Fruit fly (Drosophila melanogaster) whole organism, embryonic: ENCODE data around the gene ocn.

Experiments
- Blimp-1 ChIP-seq: fragments of 200-800 bp; sonication (Bioruptor generic); optimal IDR thresholded peaks from 3 replicates; lab custom pipeline; 2018; ENCODE audit warnings: missing biosample characterization, missing genetic modification characterization, mild to moderate bottlenecking, moderate library complexity, missing genetic modification reagents
- CG10267 ChIP-seq: fragments of 200-800 bp; sonication (Bioruptor generic); optimal IDR thresholded peaks from 2 replicates; lab custom pipeline; 2018; ENCODE audit warnings: missing biosample characterization, mild to moderate bottlenecking, missing genetic modification characterization, moderate library complexity
- CG11723 ChIP-seq: fragments of 200-800 bp; sonication (Bioruptor generic); optimal IDR thresholded peaks from 2 replicates; lab custom pipeline; 2017; ENCODE audit warnings: missing biosample characterization, mild to moderate bottlenecking, missing genetic modification characterization
- CG13287 ChIP-seq: fragments of 200-800 bp; sonication (Bioruptor generic); IDR thresholded peaks from 2 replicates; pipeline ENCODE4 v1.3.6; 2022; ENCODE audit warnings: missing biosample characterization, missing genetic modification characterization; ENCODE audit not compliant: partially characterized antibody
- CG13894 ChIP-seq: fragments of 200-800 bp; sonication (Bioruptor generic); optimal IDR thresholded peaks from 3 replicates; lab custom pipeline; 2018; ENCODE audit warnings: missing biosample characterization, mild to moderate bottlenecking, missing genetic modification characterization, moderate library complexity
- CG15479 ChIP-seq: fragments of 200-800 bp; sonication (Bioruptor generic); optimal IDR thresholded peaks from 3 replicates; lab custom pipeline; 2019; ENCODE audit warnings: missing biosample characterization, mild to moderate bottlenecking, missing genetic modification characterization, moderate library complexity
- CG16863 ChIP-seq: fragments of 200-800 bp; sonication (Bioruptor generic); optimal IDR thresholded peaks from 3 replicates; lab custom pipeline; 2016; ENCODE audit warnings: missing biosample characterization, missing genetic modification characterization
- CG17385 ChIP-seq: fragments of 200-800 bp; sonication (Bioruptor generic); optimal IDR thresholded peaks from 3 replicates; lab custom pipeline; 2018; ENCODE audit warnings: missing biosample characterization, mild to moderate bottlenecking, missing genetic modification characterization
- CG17568 ChIP-seq: fragments of 200-800 bp; sonication (Bioruptor generic); optimal IDR thresholded peaks from 2 replicates; lab custom pipeline; 2018; ENCODE audit warnings: missing biosample characterization, mild to moderate bottlenecking, missing genetic modification characterization, moderate library complexity
- CG2875 ChIP-seq: fragments of 200-800 bp; sonication (Bioruptor generic); optimal IDR thresholded peaks from 2 replicates; lab custom pipeline; 2017; ENCODE audit warnings: missing biosample characterization, mild to moderate bottlenecking, missing genetic modification characterization, missing genetic modification reagents
- CG33557 ChIP-seq: fragments of 200-800 bp; sonication (Bioruptor generic); optimal IDR thresholded peaks from 2 replicates; lab custom pipeline; 2019; ENCODE audit warnings: missing biosample characterization, mild to moderate bottlenecking, missing genetic modification characterization, moderate library complexity
- CG3838 ChIP-seq: fragments of 200-800 bp; sonication (Bioruptor generic); optimal IDR thresholded peaks from 3 replicates; lab custom pipeline; 2016; ENCODE audit warnings: missing biosample characterization, missing genetic modification characterization
- CG4328 ChIP-seq: fragments of 200-800 bp; sonication (Bioruptor generic); optimal IDR thresholded peaks from 3 replicates; lab custom pipeline; 2017; ENCODE audit warnings: missing biosample characterization, missing genetic modification reagents, missing genetic modification characterization
- CG5180 ChIP-seq: fragments of 200-800 bp; sonication (Bioruptor generic); optimal IDR thresholded peaks from 3 replicates; lab custom pipeline; 2017; ENCODE audit warnings: missing biosample characterization, missing genetic modification characterization, mild to moderate bottlenecking, moderate library complexity, missing genetic modification reagents
- CG6175 ChIP-seq: fragments of 200-800 bp; sonication (Bioruptor generic); IDR thresholded peaks from 3 replicates; pipeline ENCODE4 v1.3.6; 2022; ENCODE audit warnings: missing biosample characterization, missing genetic modification characterization
- CG6854 ChIP-seq: fragments of 200-800 bp; sonication (Bioruptor generic); optimal IDR thresholded peaks from 3 replicates; lab custom pipeline; 2017; ENCODE audit warnings: missing biosample characterization, mild to moderate bottlenecking, missing genetic modification characterization
- CG7987 ChIP-seq: fragments of 200-800 bp; sonication (Bioruptor generic); optimal IDR thresholded peaks from 2 replicates; lab custom pipeline; 2018; ENCODE audit warnings: missing biosample characterization, mild to moderate bottlenecking, missing genetic modification characterization, moderate library complexity
- CG8359 ChIP-seq: fragments of 200-800 bp; sonication (Bioruptor generic); optimal IDR thresholded peaks from 2 replicates; lab custom pipeline; 2017; ENCODE audit warnings: missing biosample characterization, mild to moderate bottlenecking, missing genetic modification characterization, borderline replicate concordance
- CG9876 ChIP-seq: fragments of 200-800 bp; sonication (Bioruptor generic); optimal IDR thresholded peaks from 2 replicates; lab custom pipeline; 2016; ENCODE audit warnings: missing biosample characterization, missing genetic modification characterization
- Dbx ChIP-seq: fragments of 200-800 bp; sonication (Bioruptor generic); IDR thresholded peaks from 3 replicates; pipeline ENCODE4 v1.3.6; 2022; ENCODE audit warnings: missing biosample characterization, missing genetic modification characterization
- E2f1 ChIP-seq: fragments of 200-800 bp; sonication (Bioruptor generic); IDR thresholded peaks from 2 replicates; pipeline ENCODE4 v1.3.6; 2022; ENCODE audit warnings: missing biosample characterization, missing genetic modification characterization
- E2f2 ChIP-seq: fragments of 200-800 bp; sonication (Bioruptor generic); IDR thresholded peaks from 2 replicates; pipeline ENCODE4 v1.3.6; 2022; ENCODE audit warnings: missing biosample characterization, missing genetic modification characterization
- Elba2 ChIP-seq: fragments of 200-800 bp; sonication (Bioruptor generic); optimal IDR thresholded peaks from 3 replicates; lab custom pipeline; 2016; ENCODE audit warnings: missing biosample characterization, missing genetic modification characterization
- Fer3 ChIP-seq: fragments of 200-800 bp; sonication (Bioruptor generic); optimal IDR thresholded peaks from 2 replicates; lab custom pipeline; 2018; ENCODE audit warnings: missing biosample characterization, mild to moderate bottlenecking, missing genetic modification characterization, moderate library complexity
- HHEX ChIP-seq: fragments of 200-800 bp; sonication (Bioruptor generic); optimal IDR thresholded peaks from 3 replicates; lab custom pipeline; 2017; ENCODE audit warnings: missing biosample characterization, mild to moderate bottlenecking, missing genetic modification characterization, missing genetic modification reagents
- HLHmδ ChIP-seq: fragments of 200-800 bp; sonication (Bioruptor generic); optimal IDR thresholded peaks from 2 replicates; lab custom pipeline; 2018; ENCODE audit warnings: missing biosample characterization, mild to moderate bottlenecking, missing genetic modification characterization, moderate library complexity
- HmgZ ChIP-seq: fragments of 200-800 bp; sonication (Bioruptor generic); optimal IDR thresholded peaks from 2 replicates; lab custom pipeline; 2018; ENCODE audit warnings: missing biosample characterization, mild to moderate bottlenecking, missing genetic modification characterization
- Sry-δ ChIP-seq: fragments of 200-800 bp; sonication (Bioruptor generic); optimal IDR thresholded peaks from 2 replicates; lab custom pipeline; 2016; ENCODE audit warnings: missing biosample characterization, missing genetic modification characterization
- abd-A ChIP-seq: fragments of 200-800 bp; sonication (Bioruptor generic); optimal IDR thresholded peaks from 3 replicates; lab custom pipeline; 2019; ENCODE audit warnings: missing biosample characterization, mild to moderate bottlenecking, missing genetic modification characterization, moderate library complexity
- ac ChIP-seq: fragments of 200-800 bp; sonication (Bioruptor generic); optimal IDR thresholded peaks from 3 replicates; lab custom pipeline; 2017; ENCODE audit warnings: missing biosample characterization, mild to moderate bottlenecking, missing genetic modification characterization
- bbx ChIP-seq: fragments of 200-800 bp; sonication (Bioruptor generic); IDR thresholded peaks from 2 replicates; pipeline ENCODE4 v1.3.6; 2022; ENCODE audit warnings: missing biosample characterization, missing genetic modification characterization; ENCODE audit not compliant: partially characterized antibody
- chm ChIP-seq: fragments of 200-800 bp; sonication (Bioruptor generic); IDR thresholded peaks from 2 replicates; pipeline ENCODE4 v1.3.6; 2022; ENCODE audit warnings: missing biosample characterization, missing genetic modification characterization
- dmrt11E ChIP-seq: fragments of 200-800 bp; sonication (Bioruptor generic); optimal IDR thresholded peaks from 3 replicates; lab custom pipeline; 2018; ENCODE audit warnings: missing biosample characterization, mild to moderate bottlenecking, missing genetic modification characterization, moderate library complexity
- eve ChIP-seq, 2 experiments: fragments of >200 bp; optimal IDR thresholded peaks; 2 replicates each; lab custom pipeline; 2017; ENCODE audit warnings: missing biosample characterization in 2 of 2, missing genetic modification characterization in 2 of 2
- fru ChIP-seq: fragments of >200 bp; optimal IDR thresholded peaks from 2 replicates; lab custom pipeline; 2017
- gcm ChIP-seq: fragments of 200-800 bp; sonication (Bioruptor generic); optimal IDR thresholded peaks from 2 replicates; lab custom pipeline; 2019; ENCODE audit warnings: missing biosample characterization, mild to moderate bottlenecking, missing genetic modification characterization, moderate library complexity
- grau ChIP-seq: fragments of 200-800 bp; optimal IDR thresholded peaks from 3 replicates; lab custom pipeline; 2019; ENCODE audit warnings: missing biosample characterization, mild to moderate bottlenecking, missing genetic modification characterization, moderate library complexity
- jumu ChIP-seq: fragments of 200-800 bp; sonication (Bioruptor generic); optimal IDR thresholded peaks from 3 replicates; lab custom pipeline; 2016; ENCODE audit warnings: missing biosample characterization, missing genetic modification characterization
- kni ChIP-seq: fragments of 200-800 bp; sonication (Bioruptor generic); optimal IDR thresholded peaks from 3 replicates; lab custom pipeline; 2017; ENCODE audit warnings: mild to moderate bottlenecking, missing biosample characterization, missing genetic modification reagents, missing genetic modification characterization
- lbe ChIP-seq: fragments of 200-800 bp; sonication (Bioruptor generic); optimal IDR thresholded peaks from 2 replicates; lab custom pipeline; 2016; ENCODE audit warnings: missing biosample characterization, mild to moderate bottlenecking, missing genetic modification characterization
- lola ChIP-seq, 3 experiments: fragments of >200 bp in 2 of 3; fragments of 200-800 bp in 1 of 3; sonication (Bioruptor generic) in 1 of 3; optimal IDR thresholded peaks; 2 replicates each; lab custom pipeline; 2017 to 2019; ENCODE audit warnings: missing biosample characterization in 3 of 3, missing genetic modification characterization in 3 of 3, mild to moderate bottlenecking in 1 of 3, moderate library complexity in 1 of 3
- mld ChIP-seq: fragments of 200-800 bp; sonication (Bioruptor generic); IDR thresholded peaks from 3 replicates; pipeline ENCODE4 v1.3.6; 2022; ENCODE audit warnings: missing biosample characterization, missing genetic modification characterization; ENCODE audit not compliant: partially characterized antibody
- nau ChIP-seq: fragments of 200-800 bp; sonication (Bioruptor generic); optimal IDR thresholded peaks from 3 replicates; lab custom pipeline; 2017; ENCODE audit warnings: missing biosample characterization, mild to moderate bottlenecking, missing genetic modification characterization, missing genetic modification reagents
- nerfin-2 ChIP-seq: fragments of 200-800 bp; sonication (Bioruptor generic); IDR thresholded peaks from 2 replicates; pipeline ENCODE4 v1.3.6; 2022; ENCODE audit warnings: missing biosample characterization, missing genetic modification characterization; ENCODE audit not compliant: partially characterized antibody
- nom ChIP-seq: fragments of 200-800 bp; sonication (Bioruptor generic); optimal IDR thresholded peaks from 2 replicates; lab custom pipeline; 2017; ENCODE audit warnings: missing biosample characterization, missing genetic modification characterization, mild to moderate bottlenecking, moderate library complexity, missing genetic modification reagents
- sens ChIP-seq: fragments of 200-800 bp; sonication (Bioruptor generic); peaks from one replicate; lab custom pipeline; 2016; ENCODE audit warnings: missing biosample characterization, missing genetic modification characterization
- tap ChIP-seq: fragments of 200-800 bp; optimal IDR thresholded peaks from 3 replicates; lab custom pipeline; 2019; ENCODE audit warnings: missing biosample characterization, mild to moderate bottlenecking, missing genetic modification characterization, moderate library complexity

ocn gene

DNA sequence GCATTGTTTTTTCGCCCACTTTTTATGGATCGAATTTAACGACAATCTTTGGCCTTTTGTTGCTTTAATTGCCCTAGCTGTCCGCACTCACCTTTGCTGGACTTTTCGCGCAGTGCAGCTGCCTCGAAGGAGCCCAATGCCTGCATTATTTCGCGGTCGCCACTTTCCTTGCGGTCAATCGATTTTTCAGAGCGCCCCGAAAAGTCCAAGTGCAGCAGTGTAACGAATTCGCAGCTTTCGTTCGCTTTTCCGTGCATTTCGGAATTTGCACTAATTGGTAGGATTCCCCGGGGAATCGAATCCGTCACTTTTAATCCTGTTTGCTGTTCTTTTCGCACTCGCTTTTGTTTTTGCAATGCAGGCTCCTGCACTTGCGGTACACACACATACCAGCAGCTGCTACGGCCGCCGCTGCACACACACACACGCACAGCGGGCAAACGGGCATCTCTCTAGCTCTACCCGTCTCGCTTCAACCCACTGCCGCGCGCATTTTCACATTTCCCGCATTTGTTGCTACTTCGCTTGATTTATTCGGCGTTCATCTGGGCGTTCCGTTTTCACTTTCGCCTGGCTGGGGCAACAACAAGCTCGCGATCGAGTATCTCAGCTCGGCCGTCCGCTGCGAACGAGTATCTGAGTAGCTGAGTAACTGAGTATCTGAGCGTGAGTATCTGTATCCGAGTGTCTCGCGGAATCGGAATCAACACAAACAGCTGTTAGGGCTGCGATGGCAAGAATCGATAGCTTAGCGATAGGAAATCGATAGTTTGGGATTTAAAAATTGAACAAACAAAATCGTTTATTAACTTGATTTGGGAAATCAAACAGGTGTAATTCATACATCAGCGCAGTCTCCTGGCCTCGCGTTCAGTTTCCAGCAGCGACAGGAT, 15.7 kb downstream of the ocn start, which contains the start of gene Mgat2 (continued):
- TF ChIP-seq bbx (GFP tag; lab: Robert Waterston, UW) (peak; percentile 86), HLHmδ (GFP tag; lab: Kevin White, UChicago) (peak; percentile 97), mld (GFP tag; lab: Robert Waterston, UW) (peak; percentile 77; the same call in 2 of the 3 replicates), ac (GFP tag; lab: Kevin White, UChicago) (peak; percentile 51), nom (GFP tag; lab: Kevin White, UChicago) (peak; percentile 65), Fer3 (tag; lab: Kevin White, UChicago) (peak; percentile 15), chm (GFP tag; lab: Robert Waterston, UW) (peak; percentile 83), CG6175 (peak; percentile 82; the same call in 2 of the 3 replicates), CG17568 (GFP tag; lab: Kevin White, UChicago) (no peak), CG3838 (GFP tag; lab: Kevin White, UChicago) (no peak), CG17385 (GFP tag; lab: Kevin White, UChicago) (peak; percentile 20), Dbx (GFP tag; lab: Robert Waterston, UW) (0 out of 3 replicates have a peak, but pooled peaks have one; percentile 16), gcm (peak; percentile 97), abd-A (peak; percentile 96), dmrt11E (peak; percentile 2), lola (GFP tag; optimal IDR thresholded peaks at IDR 0.05; lab: Kevin White, UChicago) (peak in 1 of 3 experiments; percentile 8), CG6854 (GFP tag; lab: Kevin White, UChicago) (peak; percentile 66), E2f2 (peak; percentile 85), Blimp-1 (peak; percentile 100), eve (GFP tag; optimal IDR thresholded peaks at IDR 0.05; lab: Kevin White, UChicago) (no peak), lbe (GFP tag; lab: Kevin White, UChicago) (peak; percentile 34), Elba2 (GFP tag; lab: Kevin White, UChicago) (no peak), E2f1 (GFP tag; lab: Robert Waterston, UW) (peak; percentile 49; the same call in 1 of the 2 replicates), CG11723 (GFP tag; lab: Kevin White, UChicago) (peak; percentile 16), sens (GFP tag; lab: Kevin White, UChicago) (peak; percentile 65), CG10267 (peak; percentile 44), CG13894 (tag; lab: Kevin White, UChicago) (peak; percentile 48), HHEX (peak; percentile 18), CG33557 (GFP tag; lab: Kevin White, UChicago) (peak; percentile 85), CG13287 (GFP tag; lab: Robert Waterston, UW) (peak; percentile 93), nerfin-2 (GFP tag; lab: Robert Waterston, UW) (peak; percentile 72), HmgZ (tag; lab: Kevin White, UChicago) (peak; percentile 69), tap (tag; lab: Kevin White, UChicago) (peak; percentile 65), CG4328 (GFP tag; lab: Kevin White, UChicago) (peak; percentile 9), nau (GFP tag; lab: Kevin White, UChicago) (no peak), grau (peak; percentile 28), CG9876 (GFP tag; lab: Kevin White, UChicago) (no peak), CG7987 (peak; percentile 75), CG8359 (GFP tag; lab: Kevin White, UChicago) (no peak), CG16863 (peak; percentile 97), kni (GFP tag; lab: Kevin White, UChicago) (peak; percentile 90), CG15479 (peak; percentile 59), CG2875 (GFP tag; lab: Kevin White, UChicago) (peak; percentile 14), jumu (GFP tag; lab: Kevin White, UChicago) (no peak), fru (lab: Kevin White, UChicago) (no peak), Sry-δ (no peak), CG5180 (GFP tag; lab: Kevin White, UChicago) (no peak)
